Worm (Caenorhabditis elegans) whole organism, L1 larva: Measurements from ENCODE around the gene myo-5.

Experiments used
- aha-1 ChIP-seq: fragments of 150-350 bp; optimal IDR thresholded peaks from 2 replicates; lab custom pipeline; 2014; ENCODE audit warnings: missing biosample characterization, missing genetic modification characterization
- ceh-88 ChIP-seq: fragments of 200-800 bp; sonication (Bioruptor generic); IDR thresholded peaks from 2 replicates; pipeline ENCODE4 v1.3.6; 2022; ENCODE audit warnings: missing genetic modification characterization, missing compliant biosample characterization
- dsc-1 ChIP-seq: sonication (generic microtip); optimal IDR thresholded peaks from 2 replicates; lab custom pipeline; 2016; ENCODE audit warnings: mild to moderate bottlenecking, missing genetic modification characterization, missing compliant biosample characterization
- egl-27 ChIP-seq, 2 experiments: fragments of 150-350 bp in 1 of 2; sonication (generic microtip); optimal IDR thresholded peaks; 3 replicates each; lab custom pipeline; 2017 to 2018; ENCODE audit warnings: missing biosample characterization in 2 of 2, missing genetic modification characterization in 2 of 2, missing genetic modification reagents in 2 of 2
- ets-5 ChIP-seq: fragments of 200-800 bp; sonication (Bioruptor generic); IDR thresholded peaks from 2 replicates; pipeline ENCODE4 v1.3.6; 2022; ENCODE audit warnings: missing genetic modification characterization, missing compliant biosample characterization
- fos-1 ChIP-seq: fragments of 150-350 bp; optimal IDR thresholded peaks from 2 replicates; lab custom pipeline; 2014; ENCODE audit warnings: missing biosample characterization, missing genetic modification characterization
- jun-1 ChIP-seq: fragments of 150-350 bp; optimal IDR thresholded peaks from 2 replicates; lab custom pipeline; 2014; ENCODE audit warnings: missing biosample characterization, missing genetic modification reagents, missing genetic modification characterization
- lsy-2 ChIP-seq, 2 experiments: fragments of 150-350 bp; optimal IDR thresholded peaks; 2 replicates each; lab custom pipeline; 2014; ENCODE audit warnings: missing biosample characterization in 2 of 2, missing genetic modification characterization in 2 of 2
- nhr-85 ChIP-seq: sonication (generic microtip); peaks from one replicate; lab custom pipeline; 2016; ENCODE audit warnings: missing genetic modification characterization, inconsistent platforms, missing compliant biosample characterization
- pqm-1 ChIP-seq: sonication (generic microtip); optimal IDR thresholded peaks from 3 replicates; lab custom pipeline; 2017; ENCODE audit warnings: missing biosample characterization, missing genetic modification characterization
- skn-1 ChIP-seq: fragments of 150-350 bp; optimal IDR thresholded peaks from 2 replicates; lab custom pipeline; 2014; ENCODE audit warnings: missing biosample characterization, missing genetic modification characterization
- snu-23 ChIP-seq: sonication (generic microtip); optimal IDR thresholded peaks from 2 replicates; lab custom pipeline; 2016; ENCODE audit warnings: missing genetic modification characterization, missing compliant biosample characterization
- unc-62 ChIP-seq: fragments of 150-350 bp; optimal IDR thresholded peaks from 2 replicates; lab custom pipeline; 2014; ENCODE audit warnings: missing biosample characterization, missing genetic modification reagents, missing genetic modification characterization
- zag-1 ChIP-seq: fragments of 150-350 bp; optimal IDR thresholded peaks from 2 replicates; lab custom pipeline; 2014; ENCODE audit warnings: missing biosample characterization, missing genetic modification characterization

- TF ChIP-seq pqm-1 (tag; lab: Kevin White, UChicago) (no peak), skn-1 (tag; lab: Kevin White, UChicago) (no peak), ets-5 (GFP tag; lab: Robert Waterston, UW) (no peak), fos-1 (tag; lab: Kevin White, UChicago) (no peak), aha-1 (no peak), lsy-2 (tag; optimal IDR thresholded peaks at IDR 0.05; lab: Kevin White, UChicago) (no peak), nhr-85 (tag; lab: Kevin White, UChicago) (no peak), ceh-88 (GFP tag; lab: Robert Waterston, UW) (no peak), dsc-1 (tag; lab: Kevin White, UChicago) (no peak), jun-1 (no peak), snu-23 (no peak), zag-1 (no peak), egl-27 (tag; optimal IDR thresholded peaks at IDR 0.05; lab: Kevin White, UChicago) (no peak), unc-62 (GFP tag; lab: Kevin White, UChicago) (no peak)
These were observed 9.2 kb downstream of the myo-5 start, which contains the start of gene D1014.7 for ce11 chrV:8117964-8118363.
